1 fruit fly cellular context compared by ENCODE assay signal in genomic region chr2L:13331868-13332544, dm6.
TF ChIP-seq lines count a peak whose summit lies in the region.

No protein-coding gene starts in this region.

TF ChIP-seq in whole organism, embryonic, 481 proteins besides CTCF, POLR2A, EP300 and RAD21 (continued from another document):
- no peak for TF ChIP-seq Max (GFP tag; optimal IDR thresholded peaks at IDR 0.05; lab: Kevin White, UChicago)
- no peak for TF ChIP-seq vnd (GFP tag; IDR thresholded peaks at IDR 0.05; lab: Robert Waterston, UW; ENCODE audit: partially characterized antibody)
- no peak for TF ChIP-seq Elba2 (GFP tag; optimal IDR thresholded peaks at IDR 0.05; lab: Kevin White, UChicago)
- no peak for TF ChIP-seq rib (GFP tag; IDR thresholded peaks at IDR 0.05; lab: Robert Waterston, UW)
- TF ChIP-seq CG2129 (GFP tag; IDR thresholded peaks at IDR 0.05; lab: Robert Waterston, UW; ENCODE audit: partially characterized antibody) = no peak
- no peak for TF ChIP-seq CG17612 (GFP tag; IDR thresholded peaks at IDR 0.05; lab: Robert Waterston, UW)
- TF ChIP-seq CG17328 (GFP tag; IDR thresholded peaks at IDR 0.05; lab: Robert Waterston, UW) = no peak
- no peak for TF ChIP-seq Camta (GFP tag; optimal IDR thresholded peaks at IDR 0.05; lab: Kevin White, UChicago)
- TF ChIP-seq D19A (tag; optimal IDR thresholded peaks at IDR 0.05; lab: Kevin White, UChicago) = no peak
- TF ChIP-seq Sox102F (GFP tag; optimal IDR thresholded peaks at IDR 0.05; lab: Kevin White, UChicago) = no peak
- no peak for TF ChIP-seq ato (GFP tag; IDR thresholded peaks at IDR 0.05; lab: Robert Waterston, UW; ENCODE audit: partially characterized antibody)
- TF ChIP-seq CG2199 (GFP tag; IDR thresholded peaks at IDR 0.05; lab: Robert Waterston, UW) = no peak
- peak; percentile 42 to 68 for TF ChIP-seq Trl (optimal IDR thresholded peaks at IDR 0.05; lab: Kevin White, UChicago)
- no peak for TF ChIP-seq Trl (GFP tag; optimal IDR thresholded peaks at IDR 0.05; lab: Kevin White, UChicago)
- no peak for TF ChIP-seq CG12104 (GFP tag; optimal IDR thresholded peaks at IDR 0.05; lab: Kevin White, UChicago)
- TF ChIP-seq kah (GFP tag; optimal IDR thresholded peaks at IDR 0.05; lab: Kevin White, UChicago) = no peak
- no peak for TF ChIP-seq chif (GFP tag; optimal IDR thresholded peaks at IDR 0.05; lab: Kevin White, UChicago)
- TF ChIP-seq sisA (GFP tag; IDR thresholded peaks at IDR 0.05; lab: Robert Waterston, UW) = no peak
- no peak for TF ChIP-seq CG6813 (GFP tag; optimal IDR thresholded peaks at IDR 0.05; lab: Kevin White, UChicago)
- TF ChIP-seq bowl (GFP tag; IDR thresholded peaks at IDR 0.05; lab: Robert Waterston, UW) = no peak
- TF ChIP-seq btn (GFP tag; optimal IDR thresholded peaks at IDR 0.05; lab: Kevin White, UChicago) = no peak
- no peak for TF ChIP-seq CG10654 (GFP tag; optimal IDR thresholded peaks at IDR 0.05; lab: Kevin White, UChicago)
- TF ChIP-seq HLH3B (GFP tag; IDR thresholded peaks at IDR 0.05; lab: Robert Waterston, UW) = no peak
- no peak for TF ChIP-seq emc (GFP tag; optimal IDR thresholded peaks at IDR 0.05; lab: Kevin White, UChicago)
TF ChIP-seq in whole organism, embryonic: peak in this region for 5.
